Fruit fly (Drosophila melanogaster) whole organism, wandering third instar larva: ENCODE measurements around the gene Cypl.

Experiments
- Abd-B ChIP-seq: fragments of >200 bp; optimal IDR thresholded peaks from 2 replicates; lab custom pipeline; 2017; ENCODE audit warnings: missing biosample characterization, missing genetic modification characterization
- CG32264 ChIP-seq: fragments of 200-800 bp; sonication (Bioruptor generic); optimal IDR thresholded peaks from 2 replicates; lab custom pipeline; 2016; ENCODE audit warnings: missing biosample characterization, missing genetic modification characterization
- CG9705 ChIP-seq: fragments of 200-800 bp; sonication (Bioruptor generic); optimal IDR thresholded peaks from 2 replicates; lab custom pipeline; 2018; ENCODE audit warnings: missing biosample characterization, mild to moderate bottlenecking, missing genetic modification characterization
- Dfd ChIP-seq: fragments of >200 bp; optimal IDR thresholded peaks from 2 replicates; lab custom pipeline; 2017; ENCODE audit warnings: missing biosample characterization, missing genetic modification characterization
- Dif ChIP-seq: fragments of 200-275, 200-300 bp; sonication (Bioruptor generic); optimal IDR thresholded peaks from 2 replicates; lab custom pipeline; 2018; ENCODE audit warnings: missing biosample characterization, missing genetic modification characterization; ENCODE audit not compliant: partially characterized antibody
- HLH106 ChIP-seq: fragments of 200-800 bp; optimal IDR thresholded peaks from 3 replicates; lab custom pipeline; 2019; ENCODE audit warnings: missing biosample characterization, mild to moderate bottlenecking, missing genetic modification characterization, moderate library complexity
- Hnf4 ChIP-seq: fragments of 200-800 bp; sonication (Bioruptor generic); optimal IDR thresholded peaks from 2 replicates; lab custom pipeline; 2016; ENCODE audit warnings: missing biosample characterization, mild to moderate bottlenecking, missing genetic modification characterization
- Hr78 ChIP-seq: fragments of >200 bp; optimal IDR thresholded peaks from 2 replicates; lab custom pipeline; 2017; ENCODE audit warnings: missing biosample characterization, missing genetic modification characterization
- Hr83 ChIP-seq: fragments of 200-300 bp; sonication (Bioruptor generic); optimal IDR thresholded peaks from 2 replicates; lab custom pipeline; 2016; ENCODE audit warnings: missing biosample characterization, mild to moderate bottlenecking, missing genetic modification characterization, moderate library complexity; ENCODE audit not compliant: poor library complexity, severe bottlenecking
- Jra ChIP-seq: sonication (Bioruptor generic); optimal IDR thresholded peaks from 2 replicates; lab custom pipeline; 2016; ENCODE audit warnings: missing biosample characterization, missing genetic modification characterization
- Mio ChIP-seq: sonication (Bioruptor generic); optimal IDR thresholded peaks from 2 replicates; lab custom pipeline; 2016; ENCODE audit warnings: missing biosample characterization, missing genetic modification characterization
- Myc ChIP-seq: fragments of >200 bp; optimal IDR thresholded peaks from 2 replicates; lab custom pipeline; 2017
- N ChIP-seq: fragments of >200 bp; optimal IDR thresholded peaks from 2 replicates; lab custom pipeline; 2018; ENCODE audit warnings: missing biosample characterization, missing external identifiers, missing genetic modification characterization
- OdsH ChIP-seq: fragments of 200-800 bp; sonication (Bioruptor generic); optimal IDR thresholded peaks from 2 replicates; lab custom pipeline; 2016; ENCODE audit warnings: missing biosample characterization, mild to moderate bottlenecking, missing genetic modification characterization
- Rel ChIP-seq, 2 experiments: fragments of 200-800 bp; sonication (Bioruptor generic) in 1 of 2; optimal IDR thresholded peaks; 2 replicates in 1 of 2; 3 replicates in 1 of 2; lab custom pipeline; 2016 to 2019; ENCODE audit warnings: mild to moderate bottlenecking in 2 of 2, missing biosample characterization in 2 of 2, missing genetic modification characterization in 2 of 2, moderate library complexity in 1 of 2
- Sp1 ChIP-seq: fragments of 200-800 bp; sonication (Bioruptor generic); optimal IDR thresholded peaks from 3 replicates; lab custom pipeline; 2019; ENCODE audit warnings: missing biosample characterization, mild to moderate bottlenecking, missing genetic modification characterization, moderate library complexity
- Vsx2 ChIP-seq: fragments of 200-300, 225-300 bp; sonication (Bioruptor generic); optimal IDR thresholded peaks from 2 replicates; lab custom pipeline; 2018; ENCODE audit warnings: missing biosample characterization, missing genetic modification characterization; ENCODE audit not compliant: partially characterized antibody
- br ChIP-seq: fragments of 200-800 bp; sonication (Bioruptor generic); optimal IDR thresholded peaks from 2 replicates; lab custom pipeline; 2016; ENCODE audit warnings: missing biosample characterization, missing genetic modification characterization
- brk ChIP-seq: fragments of 200-800 bp; sonication (Bioruptor generic); optimal IDR thresholded peaks from 2 replicates; lab custom pipeline; 2016; ENCODE audit warnings: missing biosample characterization, mild to moderate bottlenecking, missing genetic modification characterization
- dl ChIP-seq, 2 experiments: fragments of 175-275, 200-275 bp in 1 of 2; fragments of 200-275 bp in 1 of 2; sonication (Bioruptor generic); optimal IDR thresholded peaks; lab custom pipeline; 2018; ENCODE audit warnings: mild to moderate bottlenecking in 2 of 2, missing biosample characterization in 2 of 2, missing genetic modification characterization in 2 of 2, moderate library complexity in 2 of 2; ENCODE audit not compliant: partially characterized antibody in 2 of 2, insufficient read depth in 1 of 2
- dmrt93B ChIP-seq: fragments of 200-800 bp; sonication (Bioruptor generic); optimal IDR thresholded peaks from 2 replicates; lab custom pipeline; 2018; ENCODE audit warnings: missing biosample characterization, mild to moderate bottlenecking, missing genetic modification characterization
- dsf ChIP-seq: sonication (Bioruptor generic); optimal IDR thresholded peaks from 2 replicates; lab custom pipeline; 2016; ENCODE audit warnings: missing biosample characterization, missing genetic modification characterization, borderline replicate concordance
- ey ChIP-seq: fragments of 200-800 bp; sonication (Bioruptor generic); optimal IDR thresholded peaks from 2 replicates; lab custom pipeline; 2016; ENCODE audit warnings: missing biosample characterization, missing genetic modification characterization
- foxo ChIP-seq, 2 experiments: fragments of 200-800 bp; sonication (Bioruptor generic); optimal IDR thresholded peaks; 2 replicates in 1 of 2; 3 replicates in 1 of 2; lab custom pipeline; 2016 to 2017; ENCODE audit warnings: missing biosample characterization in 2 of 2, missing genetic modification characterization in 2 of 2
- fru ChIP-seq: fragments of 200-800 bp; sonication (Bioruptor generic); optimal IDR thresholded peaks from 3 replicates; lab custom pipeline; 2016; ENCODE audit warnings: missing biosample characterization, mild to moderate bottlenecking, missing genetic modification characterization
- h ChIP-seq: fragments of 200-800 bp; sonication (Bioruptor generic); optimal IDR thresholded peaks from 3 replicates; lab custom pipeline; 2016; ENCODE audit warnings: missing biosample characterization, mild to moderate bottlenecking, missing genetic modification characterization
- jim ChIP-seq: fragments of 175-275, 200-325 bp; sonication (Bioruptor generic); optimal IDR thresholded peaks from 2 replicates; lab custom pipeline; 2016; ENCODE audit warnings: missing biosample characterization, mild to moderate bottlenecking, missing genetic modification characterization
- lola ChIP-seq: fragments of >200 bp; optimal IDR thresholded peaks from 2 replicates; lab custom pipeline; 2017; ENCODE audit warnings: missing biosample characterization, missing genetic modification characterization
- pan ChIP-seq: fragments of >200 bp; optimal IDR thresholded peaks from 2 replicates; lab custom pipeline; 2017
- psq ChIP-seq: fragments of 200-800 bp; sonication (Bioruptor generic); optimal IDR thresholded peaks from 3 replicates; lab custom pipeline; 2017; ENCODE audit warnings: missing biosample characterization, mild to moderate bottlenecking, missing genetic modification characterization, moderate library complexity
- rgr ChIP-seq: fragments of 200-800 bp; sonication (Bioruptor generic); optimal IDR thresholded peaks from 3 replicates; lab custom pipeline; 2016; ENCODE audit warnings: missing biosample characterization, mild to moderate bottlenecking, missing genetic modification characterization
- sage ChIP-seq: fragments of 200-800 bp; sonication (Bioruptor generic); optimal IDR thresholded peaks from 2 replicates; lab custom pipeline; 2016; ENCODE audit warnings: missing biosample characterization, mild to moderate bottlenecking, missing genetic modification characterization
- sv ChIP-seq: fragments of 200-800 bp; sonication (Bioruptor generic); optimal IDR thresholded peaks from 3 replicates; lab custom pipeline; 2016; ENCODE audit warnings: missing biosample characterization, missing genetic modification characterization
- tai ChIP-seq: sonication (Bioruptor generic); optimal IDR thresholded peaks from 2 replicates; lab custom pipeline; 2016; ENCODE audit warnings: missing biosample characterization, missing genetic modification characterization
- woc ChIP-seq: sonication (Bioruptor generic); optimal IDR thresholded peaks from 2 replicates; lab custom pipeline; 2016; ENCODE audit warnings: missing biosample characterization, mild to moderate bottlenecking, missing genetic modification characterization

Cypl gene

DNA sequence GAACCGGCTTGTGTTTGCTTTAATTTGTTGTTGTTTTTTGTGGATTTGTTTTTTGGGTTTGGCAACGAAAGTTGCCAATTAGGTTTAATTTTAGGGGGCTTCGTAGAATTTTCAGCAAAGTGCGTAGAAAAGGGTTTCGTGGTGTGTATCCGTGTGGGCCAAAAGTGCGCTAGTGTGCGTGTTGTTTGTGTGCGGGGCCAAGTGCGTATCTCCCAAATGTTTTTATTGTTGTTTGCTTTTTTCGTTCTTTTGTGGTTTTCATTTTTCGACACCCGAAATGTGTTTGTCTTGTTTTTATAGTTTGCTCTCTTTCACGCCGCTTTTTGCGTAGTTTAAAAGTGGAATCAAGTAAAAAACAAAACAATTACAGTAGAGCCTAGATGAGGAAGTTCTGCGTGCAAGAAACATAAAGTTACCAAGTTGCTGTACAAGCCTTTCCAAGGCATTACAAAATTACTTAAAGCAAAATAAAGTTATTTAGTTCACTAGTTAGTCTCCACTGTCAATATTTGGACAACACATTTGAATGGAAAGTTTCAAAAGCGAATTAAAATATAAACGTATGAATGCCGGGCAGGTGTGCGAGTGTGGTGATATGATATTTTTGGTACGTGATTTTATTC is 4.2 kb upstream of the Cypl start (continued):
- TF ChIP-seq woc (GFP tag; lab: Kevin White, UChicago) (peak; percentile 53), Mio (GFP tag; lab: Kevin White, UChicago) (no peak), sage (GFP tag; lab: Kevin White, UChicago) (no peak), Vsx2 (GFP tag; lab: Kevin White, UChicago) (no peak), Sp1 (GFP tag; lab: Kevin White, UChicago) (peak; percentile 18), HLH106 (tag; lab: Kevin White, UChicago) (peak; percentile 50), N (GFP tag; lab: Kevin White, UChicago) (no peak)

DNA sequence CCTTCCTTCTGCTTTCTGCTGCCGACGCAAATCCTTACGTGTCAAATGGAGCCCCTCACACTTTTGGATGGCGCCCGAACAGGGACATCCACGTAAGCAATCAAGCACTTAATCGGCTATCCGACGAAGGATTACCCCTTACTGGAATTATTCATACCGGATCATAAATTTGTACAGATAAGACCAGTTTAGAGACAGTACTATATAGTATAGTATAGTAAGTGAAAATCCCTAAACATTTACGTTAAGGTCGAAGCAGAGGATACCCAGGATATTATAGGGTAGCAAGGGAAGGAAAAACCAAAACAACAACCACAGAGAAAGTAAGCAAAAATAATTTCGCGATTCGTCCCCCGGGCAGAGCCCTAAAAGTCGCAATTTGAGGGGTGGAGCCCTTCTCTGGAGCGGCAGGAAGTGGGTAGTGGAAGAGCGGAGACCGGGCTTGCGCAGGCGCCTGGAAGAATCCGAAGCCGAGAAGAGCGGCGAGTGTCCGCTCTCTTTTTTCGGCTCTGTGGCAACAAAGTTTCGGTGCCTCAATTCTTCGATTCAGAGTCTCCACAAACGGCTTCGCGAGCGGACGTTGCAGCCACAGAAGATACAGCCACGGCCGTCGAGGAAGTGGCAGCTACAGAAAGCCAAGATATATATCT is 2.9 kb upstream of the Cypl start:
- TF ChIP-seq rgr (peak; percentile 81), ey (GFP tag; lab: Kevin White, UChicago) (peak; percentile 87), fru (GFP tag; lab: Kevin White, UChicago) (peak; percentile 87), jim (GFP tag; lab: Kevin White, UChicago) (no peak), Abd-B (no peak), Hnf4 (peak; percentile 64), br (peak; percentile 78), Sp1 (GFP tag; lab: Kevin White, UChicago) (peak; percentile 82), Jra (GFP tag; lab: Kevin White, UChicago) (peak; percentile 43), woc (GFP tag; lab: Kevin White, UChicago) (peak; percentile 80), tai (GFP tag; lab: Kevin White, UChicago) (peak; percentile 18), lola (no peak), Dif (peak; percentile 80), HLH106 (tag; lab: Kevin White, UChicago) (peak; percentile 79), sage (GFP tag; lab: Kevin White, UChicago) (peak; percentile 72), Rel (GFP tag; optimal IDR thresholded peaks at IDR 0.05; lab: Kevin White, UChicago) (peak; percentile 22), Rel (tag; optimal IDR thresholded peaks at IDR 0.05; lab: Kevin White, UChicago) (peak; percentile 20), Hr78 (GFP tag; lab: Kevin White, UChicago) (no peak), sv (peak; percentile 42), foxo (GFP tag; optimal IDR thresholded peaks at IDR 0.05; lab: Kevin White, UChicago) (peak in 1 of 2 experiments; percentile 87), OdsH (GFP tag; lab: Kevin White, UChicago) (peak; percentile 85), Mio (GFP tag; lab: Kevin White, UChicago) (peak; percentile 11), psq (GFP tag; lab: Kevin White, UChicago) (peak; percentile 76), brk (peak; percentile 52), pan (lab: Kevin White, UChicago) (peak; percentile 59), Vsx2 (GFP tag; lab: Kevin White, UChicago) (peak; percentile 77), dmrt93B (GFP tag; lab: Kevin White, UChicago) (peak; percentile 55), dsf (GFP tag; lab: Kevin White, UChicago) (no peak), CG32264 (peak; percentile 58), Myc (lab: Kevin White, UChicago) (no peak), dl (GFP tag; optimal IDR thresholded peaks at IDR 0.05; lab: Kevin White, UChicago; ENCODE audit: insufficient read depth in 1 of 2, partially characterized antibody in 2 of 2) (peak; percentile 82 to 87), h (peak; percentile 88), Dfd (GFP tag; lab: Kevin White, UChicago) (no peak), Hr83 (GFP tag; lab: Kevin White, UChicago) (no peak), CG9705 (GFP tag; lab: Kevin White, UChicago) (no peak)

DNA sequence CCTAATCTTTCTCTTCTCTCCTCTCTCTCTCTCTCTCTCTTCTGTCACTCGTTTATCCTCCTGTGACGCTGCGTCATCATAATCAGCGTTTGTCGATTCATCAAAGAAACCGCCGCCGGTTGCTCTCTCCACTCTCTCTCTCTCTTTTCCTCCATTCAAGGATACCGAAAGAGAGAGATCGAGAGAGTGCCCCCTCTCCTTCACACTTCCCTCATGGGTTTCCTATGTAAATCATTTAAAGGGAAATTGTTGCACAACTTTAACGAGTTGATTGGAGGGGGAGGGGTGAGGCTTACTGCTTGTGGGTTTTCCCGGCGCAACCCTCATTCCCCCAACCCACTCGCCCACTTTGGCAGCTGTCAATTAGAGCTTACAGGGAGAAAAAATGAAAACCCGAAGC is 1.5 kb upstream of the Cypl start:
- TF ChIP-seq dmrt93B (GFP tag; lab: Kevin White, UChicago) (no peak), Abd-B (no peak), Vsx2 (GFP tag; lab: Kevin White, UChicago) (no peak), Hr78 (GFP tag; lab: Kevin White, UChicago) (no peak), Mio (GFP tag; lab: Kevin White, UChicago) (no peak), Hr83 (GFP tag; lab: Kevin White, UChicago) (no peak), ey (GFP tag; lab: Kevin White, UChicago) (no peak), Dif (peak; percentile 72), sv (no peak), Myc (lab: Kevin White, UChicago) (no peak), Jra (GFP tag; lab: Kevin White, UChicago) (no peak), dsf (GFP tag; lab: Kevin White, UChicago) (no peak), dl (GFP tag; optimal IDR thresholded peaks at IDR 0.05; lab: Kevin White, UChicago; ENCODE audit: insufficient read depth in 1 of 2, partially characterized antibody in 2 of 2) (peak; percentile 39 to 84)
